Fruit fly (Drosophila melanogaster) whole organism, prepupa: Measurements from ENCODE around the gene Rb97D.

ENCODE experiments used
- CG10631 ChIP-seq: fragments of 200-800 bp; sonication (Bioruptor generic); optimal IDR thresholded peaks from 2 replicates; lab custom pipeline; 2016; ENCODE audit warnings: missing biosample characterization, missing genetic modification characterization
- CG11294 ChIP-seq: fragments of 200-800 bp; sonication (Bioruptor generic); IDR thresholded peaks from 2 replicates; pipeline ENCODE4 v1.3.6; 2022; ENCODE audit warnings: missing biosample characterization, missing genetic modification characterization
- CG11762 ChIP-seq: fragments of 200-800 bp; sonication (Bioruptor generic); optimal IDR thresholded peaks from 3 replicates; lab custom pipeline; 2016; ENCODE audit warnings: missing biosample characterization, missing genetic modification characterization; ENCODE audit not compliant: insufficient read depth
- CG15336 ChIP-seq: fragments of 200-800 bp; sonication (Bioruptor generic); IDR thresholded peaks from 2 replicates; pipeline ENCODE4 v1.3.6; 2022; ENCODE audit warnings: missing biosample characterization, missing genetic modification characterization
- CG1621 ChIP-seq: fragments of 200-800 bp; sonication (Bioruptor generic); optimal IDR thresholded peaks from 3 replicates; lab custom pipeline; 2018; ENCODE audit warnings: missing biosample characterization, mild to moderate bottlenecking, missing genetic modification characterization
- CG16779 ChIP-seq: fragments of 200-800 bp; sonication (Bioruptor generic); optimal IDR thresholded peaks from 3 replicates; lab custom pipeline; 2017; ENCODE audit warnings: missing biosample characterization, mild to moderate bottlenecking, missing genetic modification characterization
- CG3032 ChIP-seq: fragments of 200-800 bp; optimal IDR thresholded peaks from 2 replicates; lab custom pipeline; 2019; ENCODE audit warnings: missing biosample characterization, mild to moderate bottlenecking, missing genetic modification characterization, moderate library complexity
- CG32006 ChIP-seq: fragments of 200-800 bp; sonication (Bioruptor generic); optimal IDR thresholded peaks from 3 replicates; lab custom pipeline; 2017; ENCODE audit warnings: missing biosample characterization, mild to moderate bottlenecking, missing genetic modification characterization
- CG3919 ChIP-seq: fragments of 200-800 bp; sonication (Bioruptor generic); optimal IDR thresholded peaks from 3 replicates; lab custom pipeline; 2016; ENCODE audit warnings: missing biosample characterization, missing genetic modification characterization
- CG6163 ChIP-seq: fragments of 200-800 bp; sonication (Bioruptor generic); IDR thresholded peaks from 3 replicates; pipeline ENCODE4 v1.3.6; 2022; ENCODE audit warnings: missing biosample characterization, missing genetic modification characterization
- CG6276 ChIP-seq: fragments of 200-800 bp; sonication (Bioruptor generic); optimal IDR thresholded peaks from 2 replicates; lab custom pipeline; 2017; ENCODE audit warnings: missing biosample characterization, mild to moderate bottlenecking, missing genetic modification characterization
- CG6854 ChIP-seq: fragments of 200-800 bp; sonication (Bioruptor generic); optimal IDR thresholded peaks from 2 replicates; lab custom pipeline; 2017; ENCODE audit warnings: missing biosample characterization, mild to moderate bottlenecking, missing genetic modification characterization
- CG8119 ChIP-seq: fragments of 200-800 bp; sonication (Bioruptor generic); IDR thresholded peaks from 3 replicates; pipeline ENCODE4 v1.3.6; 2022; ENCODE audit warnings: missing biosample characterization, missing genetic modification characterization
- CG8632 ChIP-seq: fragments of 200-800 bp; sonication (Bioruptor generic); optimal IDR thresholded peaks from 3 replicates; lab custom pipeline; 2016; ENCODE audit warnings: missing biosample characterization, missing genetic modification characterization
- CG9139 ChIP-seq: fragments of 200-800 bp; sonication (Bioruptor generic); optimal IDR thresholded peaks from 3 replicates; lab custom pipeline; 2017; ENCODE audit warnings: missing biosample characterization, mild to moderate bottlenecking, missing genetic modification characterization
- Eip75B ChIP-seq: fragments of 200-800 bp; sonication (Bioruptor generic); optimal IDR thresholded peaks from 3 replicates; lab custom pipeline; 2016; ENCODE audit warnings: missing biosample characterization, missing genetic modification characterization
- Eip78C ChIP-seq: fragments of 200-800 bp; sonication (Bioruptor generic); peaks from one replicate; lab custom pipeline; 2016; ENCODE audit warnings: missing biosample characterization, missing genetic modification characterization
- Eip93F ChIP-seq: fragments of 200-800 bp; sonication (Bioruptor generic); optimal IDR thresholded peaks from 2 replicates; lab custom pipeline; 2016; ENCODE audit warnings: missing biosample characterization, mild to moderate bottlenecking, missing genetic modification characterization
- Ets96B ChIP-seq: fragments of 200-800 bp; optimal IDR thresholded peaks from 2 replicates; lab custom pipeline; 2019; ENCODE audit warnings: missing biosample characterization, mild to moderate bottlenecking, missing genetic modification characterization, moderate library complexity
- Gug ChIP-seq: fragments of 200-800 bp; sonication (Bioruptor generic); IDR thresholded peaks from 2 replicates; pipeline ENCODE4 v1.3.6; 2022; ENCODE audit warnings: missing biosample characterization, missing genetic modification characterization
- Hr39 ChIP-seq: fragments of 200-800 bp; sonication (Bioruptor generic); optimal IDR thresholded peaks from 2 replicates; lab custom pipeline; 2016; ENCODE audit warnings: missing biosample characterization, missing genetic modification characterization
- Hr4 ChIP-seq: fragments of 200-800 bp; sonication (Bioruptor generic); optimal IDR thresholded peaks from 3 replicates; lab custom pipeline; 2016; ENCODE audit warnings: missing biosample characterization, missing genetic modification characterization
- Lpt ChIP-seq: fragments of 200-800 bp; sonication (Bioruptor generic); optimal IDR thresholded peaks from 3 replicates; lab custom pipeline; 2016; ENCODE audit warnings: missing biosample characterization, missing genetic modification characterization
- Met ChIP-seq: fragments of 200-800 bp; sonication (Bioruptor generic); optimal IDR thresholded peaks from 3 replicates; lab custom pipeline; 2016; ENCODE audit warnings: missing biosample characterization, missing genetic modification characterization
- OdsH ChIP-seq: fragments of 200-800 bp; sonication (Bioruptor generic); optimal IDR thresholded peaks from 3 replicates; lab custom pipeline; 2016; ENCODE audit warnings: missing biosample characterization, missing genetic modification characterization
- Smox ChIP-seq: fragments of 200-800 bp; sonication (Bioruptor generic); optimal IDR thresholded peaks from 3 replicates; lab custom pipeline; 2016; ENCODE audit warnings: missing biosample characterization, missing genetic modification characterization
- Sox102F ChIP-seq: fragments of 200-800 bp; sonication (Bioruptor generic); optimal IDR thresholded peaks from 2 replicates; lab custom pipeline; 2016; ENCODE audit warnings: missing biosample characterization, mild to moderate bottlenecking, missing genetic modification characterization
- Sox14 ChIP-seq: fragments of 200-800 bp; sonication (Bioruptor generic); optimal IDR thresholded peaks from 3 replicates; lab custom pipeline; 2016; ENCODE audit warnings: missing biosample characterization, missing genetic modification characterization
- achi ChIP-seq: fragments of 200-800 bp; sonication (Bioruptor generic); optimal IDR thresholded peaks from 3 replicates; lab custom pipeline; 2016; ENCODE audit warnings: missing biosample characterization, missing genetic modification characterization
- acj6 ChIP-seq: fragments of 200-800 bp; sonication (Bioruptor generic); optimal IDR thresholded peaks from 3 replicates; lab custom pipeline; 2016; ENCODE audit warnings: missing biosample characterization, missing genetic modification characterization
- cyc ChIP-seq: fragments of 200-800 bp; sonication (Bioruptor generic); optimal IDR thresholded peaks from 3 replicates; lab custom pipeline; 2016; ENCODE audit warnings: missing biosample characterization, missing genetic modification characterization
- dsx ChIP-seq: fragments of 200-800 bp; optimal IDR thresholded peaks from 3 replicates; lab custom pipeline; 2019; ENCODE audit warnings: missing biosample characterization, mild to moderate bottlenecking, missing genetic modification characterization, moderate library complexity; ENCODE audit not compliant: poor library complexity, severe bottlenecking
- eg ChIP-seq: fragments of 200-800 bp; sonication (Bioruptor generic); IDR thresholded peaks from 3 replicates; pipeline ENCODE4 v1.3.6; 2022; ENCODE audit warnings: missing biosample characterization, missing genetic modification characterization
- esn ChIP-seq: fragments of 200-800 bp; sonication (Bioruptor generic); optimal IDR thresholded peaks from 2 replicates; lab custom pipeline; 2016; ENCODE audit warnings: missing biosample characterization, mild to moderate bottlenecking, missing genetic modification characterization, moderate library complexity
- fkh ChIP-seq: fragments of 200-800 bp; sonication (Bioruptor generic); optimal IDR thresholded peaks from 3 replicates; lab custom pipeline; 2017; ENCODE audit warnings: missing biosample characterization, mild to moderate bottlenecking, missing genetic modification characterization, moderate library complexity
- lz ChIP-seq: fragments of 200-800 bp; sonication (Bioruptor generic); optimal IDR thresholded peaks from 3 replicates; lab custom pipeline; 2016; ENCODE audit warnings: missing biosample characterization, missing genetic modification characterization
- net ChIP-seq: fragments of 200-800 bp; sonication (Bioruptor generic); optimal IDR thresholded peaks from 3 replicates; lab custom pipeline; 2016; ENCODE audit warnings: missing biosample characterization, missing genetic modification characterization
- pdm3 ChIP-seq: fragments of 200-800 bp; sonication (Bioruptor generic); optimal IDR thresholded peaks from 3 replicates; lab custom pipeline; 2016; ENCODE audit warnings: missing biosample characterization, missing genetic modification characterization
- spab ChIP-seq: fragments of 200-800 bp; sonication (Bioruptor generic); optimal IDR thresholded peaks from 2 replicates; lab custom pipeline; 2017; ENCODE audit warnings: missing biosample characterization, mild to moderate bottlenecking, missing genetic modification characterization, missing genetic modification reagents
- svp ChIP-seq: fragments of 200-800 bp; sonication (Bioruptor generic); peaks from one replicate; lab custom pipeline; 2016; ENCODE audit warnings: missing biosample characterization, missing genetic modification characterization
- topi ChIP-seq: fragments of 200-800 bp; sonication (Bioruptor generic); optimal IDR thresholded peaks from 3 replicates; lab custom pipeline; 2016; ENCODE audit warnings: missing biosample characterization, missing genetic modification characterization
- vri ChIP-seq: fragments of 200-800 bp; sonication (Bioruptor generic); optimal IDR thresholded peaks from 3 replicates; lab custom pipeline; 2016; ENCODE audit warnings: missing biosample characterization, mild to moderate bottlenecking, missing genetic modification characterization

Rb97D gene

DNA sequence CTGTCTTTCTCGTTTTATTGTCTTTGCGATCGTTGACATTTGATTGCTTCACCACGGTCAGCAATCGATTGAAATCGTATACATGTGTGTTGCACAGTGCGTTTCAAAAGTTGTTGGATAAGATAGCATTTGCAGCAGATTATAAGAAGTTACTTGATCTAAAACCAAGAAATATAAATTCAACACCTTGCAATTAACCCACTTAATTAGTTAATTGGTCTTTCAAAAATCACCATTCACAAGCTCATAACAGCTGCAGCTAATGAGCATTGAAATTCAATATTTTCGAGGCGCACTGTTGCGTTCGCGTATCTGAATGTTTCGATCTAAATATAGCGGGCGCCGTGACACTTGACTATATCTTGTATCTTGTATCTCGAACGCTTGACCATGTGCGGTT, 17.2 kb upstream of the Rb97D start (continued):
- peak; percentile 46 for TF ChIP-seq Smox (GFP tag; lab: Kevin White, UChicago)
- peak; percentile 63 for TF ChIP-seq esn (GFP tag; lab: Kevin White, UChicago)
- peak; percentile 74 for TF ChIP-seq Hr39 (GFP tag; lab: Kevin White, UChicago)
- peak; percentile 10 for TF ChIP-seq fkh (GFP tag; lab: Kevin White, UChicago)
- peak; percentile 56 for TF ChIP-seq Ets96B (tag; lab: Kevin White, UChicago)
- TF ChIP-seq CG11762 (GFP tag; lab: Kevin White, UChicago): no peak
- no peak for TF ChIP-seq spab (GFP tag; lab: Kevin White, UChicago)
- peak; percentile 53 for TF ChIP-seq Eip75B (GFP tag; lab: Kevin White, UChicago)
- TF ChIP-seq CG8632 (GFP tag; lab: Kevin White, UChicago): peak; percentile 51
- peak; percentile 43 for TF ChIP-seq topi (GFP tag; lab: Kevin White, UChicago)
- peak; percentile 42 for TF ChIP-seq dsx (GFP tag; lab: Kevin White, UChicago)
- peak; percentile 46 for TF ChIP-seq CG3032 (tag; lab: Kevin White, UChicago)
- peak; percentile 66 for TF ChIP-seq Sox14 (GFP tag; lab: Kevin White, UChicago)
- TF ChIP-seq pdm3 (GFP tag; lab: Kevin White, UChicago): peak; percentile 67
- peak; percentile 11 for TF ChIP-seq achi (GFP tag; lab: Kevin White, UChicago)
- TF ChIP-seq CG16779 (tag; lab: Kevin White, UChicago): no peak
- TF ChIP-seq CG1621: peak; percentile 60
- no peak for TF ChIP-seq Gug (GFP tag; lab: Robert Waterston, UW)
- no peak for TF ChIP-seq cyc (GFP tag; lab: Kevin White, UChicago)
- peak; percentile 9 for TF ChIP-seq CG6854 (GFP tag; lab: Kevin White, UChicago)
- peak; percentile 66 for TF ChIP-seq CG8119
- TF ChIP-seq, all 60 proteins: peak for 44

DNA sequence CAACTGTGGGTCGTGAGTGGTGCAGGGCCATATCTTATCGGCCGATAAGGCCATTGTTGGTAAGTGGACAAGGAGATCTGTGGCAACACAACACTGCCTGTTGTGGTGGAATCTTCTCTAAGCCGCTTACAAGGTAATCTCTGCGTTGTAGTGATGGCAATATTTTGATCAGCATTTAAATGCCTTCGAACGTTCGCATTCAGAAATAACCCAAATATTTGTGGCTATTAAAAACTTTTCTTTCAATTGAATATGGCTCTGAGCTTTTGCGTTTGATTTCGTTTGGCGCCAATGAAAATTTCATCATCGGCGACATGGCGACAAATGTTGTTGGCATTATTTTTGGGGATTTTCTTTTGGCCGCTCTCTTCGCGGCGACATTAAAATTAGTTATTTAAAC, 15.0 kb upstream of the Rb97D start:
- 0 out of 3 replicates have a peak, but pooled peaks have one; percentile 9 for TF ChIP-seq CG8119
- TF ChIP-seq Eip93F (GFP tag; lab: Kevin White, UChicago): no peak
- 0 out of 2 replicates have a peak, but pooled peaks have one; percentile 1 for TF ChIP-seq Gug (GFP tag; lab: Robert Waterston, UW)

DNA sequence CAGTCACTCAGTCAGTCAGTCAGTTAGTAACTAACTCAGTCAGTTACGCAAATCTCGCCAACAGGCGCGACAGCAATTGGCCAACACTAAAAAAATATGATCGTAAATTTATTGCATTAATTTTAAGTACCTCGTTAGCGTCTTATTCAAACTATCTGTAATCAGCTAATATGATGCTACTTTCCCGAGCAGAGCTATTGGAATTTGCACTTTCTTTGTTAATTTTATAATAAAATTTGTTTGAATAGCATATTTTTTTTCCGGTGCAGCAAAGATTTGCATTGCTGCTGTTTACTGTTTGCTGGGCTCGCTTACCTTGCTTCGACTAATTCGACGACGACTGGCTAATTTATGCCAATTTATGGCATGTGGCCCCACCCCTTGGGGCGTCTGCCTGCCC, 14.5 kb upstream of the Rb97D start:
- TF ChIP-seq net (peak; percentile 38), CG15336 (GFP tag; lab: Robert Waterston, UW) (peak; percentile 53), CG9139 (GFP tag; lab: Kevin White, UChicago) (no peak), CG6854 (GFP tag; lab: Kevin White, UChicago) (no peak), achi (GFP tag; lab: Kevin White, UChicago) (peak; percentile 40), eg (GFP tag; lab: Robert Waterston, UW) (peak; percentile 69; the same call in 1 of the 3 replicates), topi (GFP tag; lab: Kevin White, UChicago) (peak; percentile 9), Sox102F (GFP tag; lab: Kevin White, UChicago) (no peak), CG11294 (peak; percentile 38; the same call in 1 of the 2 replicates), esn (GFP tag; lab: Kevin White, UChicago) (peak; percentile 30), Lpt (no peak), OdsH (GFP tag; lab: Kevin White, UChicago) (peak; percentile 35), vri (GFP tag; lab: Kevin White, UChicago) (no peak), CG8119 (peak; percentile 61), CG3919 (GFP tag; lab: Kevin White, UChicago) (peak; percentile 34), Hr4 (GFP tag; lab: Kevin White, UChicago) (peak; percentile 49), CG11762 (GFP tag; lab: Kevin White, UChicago) (no peak), Gug (GFP tag; lab: Robert Waterston, UW) (peak; percentile 31; the same call in 1 of the 2 replicates), svp (GFP tag; lab: Kevin White, UChicago) (no peak), pdm3 (GFP tag; lab: Kevin White, UChicago) (peak; percentile 27), Met (GFP tag; lab: Kevin White, UChicago) (peak; percentile 22), CG1621 (no peak), cyc (GFP tag; lab: Kevin White, UChicago) (peak; percentile 1), CG10631 (GFP tag; lab: Kevin White, UChicago) (peak; percentile 14), Eip78C (GFP tag; lab: Kevin White, UChicago) (peak; percentile 67), acj6 (GFP tag; lab: Kevin White, UChicago) (peak; percentile 15), Hr39 (GFP tag; lab: Kevin White, UChicago) (no peak), lz (no peak), spab (GFP tag; lab: Kevin White, UChicago) (peak; percentile 6), CG6163 (0 out of 3 replicates have a peak, but pooled peaks have one; percentile 46), Sox14 (GFP tag; lab: Kevin White, UChicago) (peak; percentile 6), CG32006 (GFP tag; lab: Kevin White, UChicago) (peak; percentile 58), CG6276 (peak; percentile 35)
- TF ChIP-seq, all 60 proteins: peak for 23
